Fruit fly (Drosophila melanogaster): ENCODE measurements around the gene Marf.
"Not testable (repeated sequence)": the region's sequence is repeated elsewhere in the genome, so short reads cannot be mapped to it uniquely, and the experiment has no call there.

Marf gene

dm6 chrX:6376748-6377147 lies 11.0 kb downstream of the Marf start:
- no peak for TF ChIP-seq noc (tag; optimal IDR thresholded peaks at IDR 0.05)

dm6 chrX:6383920-6384319 lies 18.2 kb downstream of the Marf start, which contains the start of gene CG33664:
CG33664 (plus strand) TSS chrX:6384220.
- not testable (repeated sequence) for TF ChIP-seq noc (tag; optimal IDR thresholded peaks at IDR 0.05)

- not testable (repeated sequence) for TF ChIP-seq noc (tag; optimal IDR thresholded peaks at IDR 0.05)
Measured at dm6 chrX:6400000-6400399, 34.3 kb downstream of the Marf start, which contains the start of gene CG33669. CG33669 (minus strand) TSS chrX:6400100.

- TF ChIP-seq noc (tag; optimal IDR thresholded peaks at IDR 0.05): not testable (repeated sequence)
Measured at dm6 chrX:6419334-6419733, 53.6 kb downstream of the Marf start, which contains the start of gene CG33668. CG33668 (minus strand) TSS chrX:6419434.
